Worm (Caenorhabditis elegans) whole organism, L4 larva: ENCODE data around the gene ZK180.8.
A peak's percentile ranks its signal among the peaks of the same experiment; 100 is the strongest.

Experiments used
- D1046.2 ChIP-seq: fragments of 200-800 bp; sonication (Bioruptor generic); IDR thresholded peaks from 2 replicates; pipeline ENCODE4 v1.3.6; 2022; ENCODE audit warnings: missing genetic modification characterization, missing compliant biosample characterization
- F10B5.3 ChIP-seq: sonication (generic microtip); optimal IDR thresholded peaks from 2 replicates; lab custom pipeline; 2016; ENCODE audit warnings: mild to moderate bottlenecking, missing genetic modification characterization, missing compliant biosample characterization
- F26F4.8 ChIP-seq: fragments of 200-800 bp; sonication (Bioruptor generic); conservative IDR thresholded peaks from 2 replicates; pipeline ENCODE4 v1.3.6; 2022; ENCODE audit warnings: missing genetic modification characterization, missing compliant biosample characterization
- T26A8.4 ChIP-seq: fragments of 200-800 bp; sonication (Bioruptor generic); IDR thresholded peaks from 2 replicates; pipeline ENCODE4 v1.3.6; 2022; ENCODE audit warnings: missing genetic modification characterization, missing compliant biosample characterization
- Y105C5A.15 ChIP-seq: fragments of 200-800 bp; sonication (Bioruptor generic); IDR thresholded peaks from 2 replicates; pipeline ENCODE4 v1.3.6; 2022; ENCODE audit warnings: missing genetic modification characterization, missing compliant biosample characterization
- Y48G9A.11 ChIP-seq: fragments of 200-800 bp; sonication (Bioruptor generic); IDR thresholded peaks from 2 replicates; pipeline ENCODE4 v1.3.6; 2022; ENCODE audit warnings: missing genetic modification reagents, missing genetic modification characterization, missing compliant biosample characterization
- ZK337.2 ChIP-seq: fragments of 200-800 bp; sonication (Bioruptor generic); IDR thresholded peaks from 2 replicates; pipeline ENCODE4 v1.3.6; 2022; ENCODE audit warnings: missing genetic modification reagents, missing genetic modification characterization, missing compliant biosample characterization
- aha-1 ChIP-seq: fragments of 150-350 bp; peaks from one replicate; lab custom pipeline; 2014; ENCODE audit warnings: missing biosample characterization, missing genetic modification characterization
- ama-1 ChIP-seq: fragments of 150-350 bp; optimal IDR thresholded peaks from 2 replicates; lab custom pipeline; 2014; ENCODE audit warnings: inconsistent platforms, mixed read lengths
- ceh-20 ChIP-seq: fragments of 200-800 bp; sonication (Bioruptor generic); IDR thresholded peaks from 2 replicates; pipeline ENCODE4 v1.3.6; 2022; ENCODE audit warnings: missing genetic modification reagents, missing genetic modification characterization, missing compliant biosample characterization
- ceh-32 ChIP-seq: sonication (generic microtip); optimal IDR thresholded peaks from 2 replicates; lab custom pipeline; 2016; ENCODE audit warnings: mild to moderate bottlenecking, missing genetic modification characterization, missing compliant biosample characterization; ENCODE audit not compliant: poor library complexity
- ces-1 ChIP-seq: fragments of 150-350 bp; sonication (generic microtip); optimal IDR thresholded peaks from 4 replicates; lab custom pipeline; 2014; ENCODE audit warnings: missing biosample characterization, missing genetic modification reagents, missing genetic modification characterization
- daf-16 ChIP-seq, 3 experiments: sonication (generic microtip); optimal IDR thresholded peaks; 2 replicates each; lab custom pipeline; 2016 to 2017; ENCODE audit warnings: missing genetic modification characterization in 3 of 3, missing genetic modification reagents in 3 of 3, mild to moderate bottlenecking in 2 of 3, missing compliant biosample characterization in 2 of 3, missing biosample characterization in 1 of 3, moderate library complexity in 1 of 3
- daf-8 ChIP-seq: fragments of 200-800 bp; sonication (Bioruptor generic); IDR thresholded peaks from 2 replicates; pipeline ENCODE4 v1.3.6; 2022; ENCODE audit warnings: missing genetic modification characterization, missing compliant biosample characterization
- dmd-6 ChIP-seq: fragments of 200-800 bp; sonication (Bioruptor generic); IDR thresholded peaks from 2 replicates; pipeline ENCODE4 v1.3.6; 2022; ENCODE audit warnings: missing genetic modification reagents, missing genetic modification characterization, missing compliant biosample characterization
- dmd-8 ChIP-seq: fragments of 200-800 bp; sonication (Bioruptor generic); IDR thresholded peaks from 2 replicates; pipeline ENCODE4 v1.3.6; 2022; ENCODE audit warnings: missing genetic modification characterization, missing compliant biosample characterization
- dve-1 ChIP-seq: sonication (generic microtip); optimal IDR thresholded peaks from 2 replicates; lab custom pipeline; 2017; ENCODE audit warnings: antibody characterized with exemption, mild to moderate bottlenecking, missing genetic modification characterization, missing compliant biosample characterization; ENCODE audit not compliant: insufficient read depth
- egl-27 ChIP-seq: sonication (generic microtip); optimal IDR thresholded peaks from 3 replicates; lab custom pipeline; 2017; ENCODE audit warnings: missing biosample characterization, missing genetic modification reagents, missing genetic modification characterization
- hif-1 ChIP-seq, 2 experiments: sonication (generic microtip); optimal IDR thresholded peaks; 2 replicates each; lab custom pipeline; 2016 to 2017; ENCODE audit warnings: missing compliant biosample characterization in 2 of 2, missing genetic modification characterization in 2 of 2, missing genetic modification reagents in 2 of 2, missing genotype in 2 of 2, mild to moderate bottlenecking in 1 of 2
- hlh-11 ChIP-seq: fragments of 200-800 bp; sonication (Bioruptor generic); optimal IDR thresholded peaks from 2 replicates; lab custom pipeline; 2018; ENCODE audit warnings: mild to moderate bottlenecking, missing genetic modification characterization, missing compliant biosample characterization
- hlh-30 ChIP-seq: sonication (generic microtip); optimal IDR thresholded peaks from 2 replicates; lab custom pipeline; 2017; ENCODE audit warnings: antibody characterized with exemption, mild to moderate bottlenecking, missing genetic modification characterization, missing compliant biosample characterization; ENCODE audit not compliant: insufficient read depth
- jun-1 ChIP-seq: fragments of 150-350 bp; optimal IDR thresholded peaks from 2 replicates; lab custom pipeline; 2014; ENCODE audit warnings: missing biosample characterization, missing genetic modification reagents, missing genetic modification characterization
- lin-13 ChIP-seq: fragments of 150-350 bp; optimal IDR thresholded peaks from 2 replicates; lab custom pipeline; 2014; ENCODE audit warnings: missing biosample characterization, missing genetic modification reagents, missing genetic modification characterization
- lsy-2 ChIP-seq, 2 experiments: fragments of 150-350 bp in 1 of 2; sonication (generic microtip) in 1 of 2; optimal IDR thresholded peaks; 2 replicates each; lab custom pipeline; 2014 to 2017; ENCODE audit warnings: missing biosample characterization in 2 of 2, missing genetic modification characterization in 2 of 2
- nhr-102 ChIP-seq: sonication (generic microtip); optimal IDR thresholded peaks from 2 replicates; lab custom pipeline; 2016; ENCODE audit warnings: mild to moderate bottlenecking, missing genetic modification characterization, moderate library complexity, missing compliant biosample characterization
- nhr-11 ChIP-seq: fragments of 150-350 bp; optimal IDR thresholded peaks from 2 replicates; lab custom pipeline; 2014; ENCODE audit warnings: missing biosample characterization, missing genetic modification characterization
- nhr-25 ChIP-seq: sonication (generic microtip); optimal IDR thresholded peaks from 2 replicates; lab custom pipeline; 2017; ENCODE audit warnings: missing genetic modification characterization, mild to moderate bottlenecking, missing compliant biosample characterization, antibody characterized with exemption, moderate library complexity, borderline replicate concordance; ENCODE audit not compliant: insufficient read depth
- nhr-28 ChIP-seq: fragments of 150-350 bp; optimal IDR thresholded peaks from 2 replicates; lab custom pipeline; 2014; ENCODE audit warnings: missing biosample characterization, missing genetic modification characterization
- nhr-48 ChIP-seq: sonication (generic microtip); optimal IDR thresholded peaks from 2 replicates; lab custom pipeline; 2016; ENCODE audit warnings: mild to moderate bottlenecking, missing genetic modification characterization, missing compliant biosample characterization
- nhr-76 ChIP-seq: fragments of 150-350 bp; optimal IDR thresholded peaks from 2 replicates; lab custom pipeline; 2014; ENCODE audit warnings: missing biosample characterization, missing genetic modification characterization
- pha-4 ChIP-seq, 2 experiments: fragments of 150-350 bp in 1 of 2; fragments of 200-800 bp in 1 of 2; sonication (Bioruptor generic) in 1 of 2; IDR thresholded peaks in 1 of 2; optimal IDR thresholded peaks in 1 of 2; 2 replicates each; pipeline versions ENCODE4 v1.3.6 to Lab custom; 2014 to 2022; ENCODE audit warnings: missing genetic modification characterization in 2 of 2, missing genetic modification reagents in 2 of 2, missing biosample characterization in 1 of 2, missing compliant biosample characterization in 1 of 2
- php-3 ChIP-seq: fragments of 200-800 bp; sonication (Bioruptor generic); IDR thresholded peaks from 2 replicates; pipeline ENCODE4 v1.3.6; 2022; ENCODE audit warnings: missing genetic modification reagents, missing genetic modification characterization, missing compliant biosample characterization
- pqm-1 ChIP-seq: sonication (generic microtip); optimal IDR thresholded peaks from 2 replicates; lab custom pipeline; 2017; ENCODE audit warnings: missing biosample characterization, missing genetic modification characterization
- sdz-12 ChIP-seq: fragments of 200-800 bp; sonication (Bioruptor generic); optimal IDR thresholded peaks from 2 replicates; lab custom pipeline; 2018; ENCODE audit warnings: mild to moderate bottlenecking, missing genetic modification characterization, missing compliant biosample characterization
- set-16 ChIP-seq: fragments of 200-800 bp; sonication (Bioruptor generic); IDR thresholded peaks from 2 replicates; pipeline ENCODE4 v1.3.6; 2022; ENCODE audit warnings: missing genetic modification reagents, missing genetic modification characterization, missing compliant biosample characterization
- snpc-1.2 ChIP-seq: fragments of 200-800 bp; sonication (Bioruptor generic); IDR thresholded peaks from 2 replicates; pipeline ENCODE4 v1.3.6; 2022; ENCODE audit warnings: missing genetic modification reagents, missing genetic modification characterization, missing compliant biosample characterization
- tra-1 ChIP-seq: fragments of 200-800 bp; sonication (Bioruptor generic); IDR thresholded peaks from 2 replicates; pipeline ENCODE4 v1.3.6; 2022; ENCODE audit warnings: missing genetic modification reagents, missing genetic modification characterization, missing compliant biosample characterization
- vab-7 ChIP-seq: fragments of 200-800 bp; sonication (Bioruptor generic); IDR thresholded peaks from 2 replicates; pipeline ENCODE4 v1.3.6; 2022; ENCODE audit warnings: missing genetic modification reagents, missing genetic modification characterization, missing compliant biosample characterization
- zip-2 ChIP-seq: fragments of 150-350 bp; optimal IDR thresholded peaks from 2 replicates; lab custom pipeline; 2014; ENCODE audit warnings: missing biosample characterization, missing genetic modification characterization

ZK180.8 gene

DNA sequence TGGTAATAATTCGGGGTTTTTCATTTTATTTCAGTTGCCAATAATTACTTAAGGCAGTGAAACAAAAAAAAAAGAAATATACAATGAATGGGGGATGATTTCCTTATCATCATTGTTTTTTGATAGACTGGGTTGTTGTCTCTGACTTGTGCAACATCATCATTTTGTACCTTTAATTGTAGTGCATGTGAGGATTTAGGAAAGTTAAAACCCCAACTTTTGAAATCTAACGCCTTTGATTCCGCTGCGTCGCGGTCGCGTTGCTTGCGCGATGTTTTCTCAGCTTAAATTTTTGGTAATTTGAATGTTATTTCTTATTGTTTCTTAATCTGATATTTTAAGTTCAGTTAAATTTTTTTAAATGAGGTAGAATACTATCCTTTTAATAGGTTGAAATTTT lies 34.3 kb upstream of the ZK180.8 start, which contains the start of gene ZK185.5:
Gene ZK185.5 (minus strand): TSS at position 101 of the 400 bp plus-strand sequence.
- TF ChIP-seq daf-16 (GFP tag; optimal IDR thresholded peaks at IDR 0.05; lab: Kevin White, UChicago) (no peak), daf-16 (tag; optimal IDR thresholded peaks at IDR 0.05; lab: Kevin White, UChicago) (peak; percentile 4), F10B5.3 (tag; lab: Kevin White, UChicago) (no peak), aha-1 (peak; percentile 37)
- TF ChIP-seq, all 104 proteins: peak for 2

DNA sequence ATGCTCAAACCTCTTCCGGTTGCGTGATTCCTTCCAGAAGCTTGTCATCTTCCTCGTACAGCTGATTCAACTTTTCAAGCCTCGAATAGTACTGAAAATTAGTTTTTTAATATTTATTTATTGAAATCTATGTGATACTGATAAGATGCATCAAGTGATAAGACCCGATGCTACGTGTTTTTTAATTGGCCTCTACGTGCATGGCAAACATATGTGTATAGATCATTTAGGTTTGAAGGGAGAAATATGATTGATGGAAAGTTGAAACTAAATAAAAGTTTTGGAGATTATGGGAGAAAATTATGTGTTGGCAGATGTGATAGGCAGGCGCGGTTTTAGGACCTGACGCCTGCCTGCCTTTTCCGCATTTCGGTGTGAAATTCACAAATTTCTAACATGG lies 32.7 kb upstream of the ZK180.8 start:
- TF ChIP-seq nhr-102 (tag; lab: Kevin White, UChicago) = peak; percentile 2
- peak; percentile 73 for TF ChIP-seq dve-1 (tag; lab: Kevin White, UChicago)
- peak; percentile 91 for TF ChIP-seq dmd-6
- peak; percentile 42 for TF ChIP-seq nhr-48 (tag; lab: Kevin White, UChicago)
- TF ChIP-seq nhr-28 (tag; lab: Kevin White, UChicago) = peak; percentile 24
- no peak for TF ChIP-seq egl-27 (tag; lab: Kevin White, UChicago)
- no peak for TF ChIP-seq F10B5.3 (tag; lab: Kevin White, UChicago)
- no peak for TF ChIP-seq lin-13 (GFP tag; lab: Kevin White, UChicago)
- peak; percentile 6 for TF ChIP-seq hlh-30 (tag; lab: Kevin White, UChicago)
- TF ChIP-seq hlh-11 = peak; percentile 48
- peak; percentile 42; the same call in 1 of the 2 replicates for TF ChIP-seq ceh-20 (GFP tag; lab: Robert Waterston, UW)
- TF ChIP-seq daf-16 (GFP tag; optimal IDR thresholded peaks at IDR 0.05; lab: Kevin White, UChicago) = no peak
- TF ChIP-seq daf-16 (tag; optimal IDR thresholded peaks at IDR 0.05; lab: Kevin White, UChicago) = peak; percentile 75
- peak; percentile 74 for TF ChIP-seq pqm-1 (tag; lab: Kevin White, UChicago)
- TF ChIP-seq nhr-76 (tag; lab: Kevin White, UChicago) = no peak
- peak; percentile 76 for TF ChIP-seq php-3 (GFP tag; lab: Robert Waterston, UW)

DNA sequence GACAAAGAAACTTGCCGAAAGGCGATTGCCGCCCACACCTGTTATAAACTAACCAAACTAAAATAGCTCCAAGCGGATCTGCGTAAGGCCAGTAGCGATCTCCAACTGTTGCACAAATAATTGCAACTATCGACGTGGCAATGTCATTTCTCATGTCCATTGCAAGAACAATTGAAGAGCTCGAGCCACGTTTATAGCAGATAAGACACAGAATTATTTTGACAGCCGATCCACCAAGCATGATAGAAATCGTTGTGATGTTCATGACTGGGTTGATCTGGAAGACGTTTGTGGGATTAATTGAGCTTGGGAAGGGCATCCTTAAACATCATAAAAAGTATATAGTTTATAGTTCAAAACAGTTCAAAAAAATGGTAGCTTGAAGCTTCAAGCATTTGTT lies 31.4 kb upstream of the ZK180.8 start:
- TF ChIP-seq aha-1 (peak; percentile 96), zip-2 (tag; lab: Kevin White, UChicago) (no peak)

ce11 chrIV:4541195-4541594 lies 29.7 kb upstream of the ZK180.8 start:
- no peak for TF ChIP-seq hlh-30 (tag; lab: Kevin White, UChicago)
- no peak for TF ChIP-seq daf-8 (GFP tag; lab: Robert Waterston, UW)
- TF ChIP-seq ces-1 (GFP tag; lab: Kevin White, UChicago) = no peak
- peak; percentile 96 for TF ChIP-seq aha-1
- TF ChIP-seq vab-7 = no peak

DNA sequence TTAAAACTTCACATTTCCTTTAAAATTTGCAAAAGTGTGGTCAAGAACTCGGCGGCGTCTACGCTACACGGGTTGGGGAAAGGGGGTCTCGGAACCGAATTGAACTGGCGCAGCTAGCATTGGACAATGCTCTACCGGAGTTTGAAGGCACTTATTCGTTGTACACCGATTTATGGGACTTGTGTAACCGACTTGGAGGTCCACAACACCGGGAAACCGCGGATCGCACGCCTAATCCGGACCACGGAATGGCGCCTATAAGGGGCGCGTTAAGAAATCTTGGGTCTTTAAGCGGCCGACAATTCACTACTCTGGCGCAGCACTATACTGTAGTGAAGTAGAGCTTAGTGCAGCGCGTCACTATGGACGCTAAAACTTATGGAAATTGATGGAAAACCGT lies 27.1 kb upstream of the ZK180.8 start:
- TF ChIP-seq F26F4.8 (GFP tag; lab: Robert Waterston, UW) = no peak
- TF ChIP-seq nhr-11 (tag; lab: Kevin White, UChicago) = no peak
- 0 out of 2 replicates have a peak, but pooled peaks have one; percentile 38 for TF ChIP-seq Y48G9A.11 (GFP tag; lab: Robert Waterston, UW)
- no peak for TF ChIP-seq ama-1 (lab: Kevin White, UChicago)
- no peak for TF ChIP-seq daf-8 (GFP tag; lab: Robert Waterston, UW)
- TF ChIP-seq tra-1 = no peak
- TF ChIP-seq ZK337.2 (GFP tag; lab: Robert Waterston, UW) = no peak
- no peak for TF ChIP-seq nhr-28 (tag; lab: Kevin White, UChicago)
- TF ChIP-seq hlh-30 (tag; lab: Kevin White, UChicago) = no peak
- TF ChIP-seq nhr-25 (tag; lab: Kevin White, UChicago) = no peak
- TF ChIP-seq ceh-20 (GFP tag; lab: Robert Waterston, UW) = no peak
- TF ChIP-seq dmd-8 (GFP tag; lab: Robert Waterston, UW) = 0 out of 2 replicates have a peak, but pooled peaks have one; percentile 9
- TF ChIP-seq sdz-12 (GFP tag; lab: Kevin White, UChicago) = no peak
- 0 out of 2 replicates have a peak, but pooled peaks have one; percentile 31 for TF ChIP-seq pha-4 (GFP tag; IDR thresholded peaks at IDR 0.05; lab: Robert Waterston, UW)
- TF ChIP-seq pha-4 (tag; optimal IDR thresholded peaks at IDR 0.05; lab: Kevin White, UChicago) = no peak
- TF ChIP-seq D1046.2 = 0 out of 2 replicates have a peak, but pooled peaks have one; percentile 44
- no peak for TF ChIP-seq hif-1 (tag; optimal IDR thresholded peaks at IDR 0.05; lab: Kevin White, UChicago)
- no peak for TF ChIP-seq nhr-48 (tag; lab: Kevin White, UChicago)
- TF ChIP-seq snpc-1.2 (GFP tag; lab: Robert Waterston, UW) = peak; percentile 84
- no peak for TF ChIP-seq T26A8.4
- no peak for TF ChIP-seq ceh-32 (tag; lab: Kevin White, UChicago)
- TF ChIP-seq php-3 (GFP tag; lab: Robert Waterston, UW) = no peak
- no peak for TF ChIP-seq lsy-2 (tag; optimal IDR thresholded peaks at IDR 0.05; lab: Kevin White, UChicago)
- no peak for TF ChIP-seq jun-1 (tag; lab: Kevin White, UChicago)
- 0 out of 2 replicates have a peak, but pooled peaks have one; percentile 8 for TF ChIP-seq set-16 (GFP tag; lab: Robert Waterston, UW)
- no peak for TF ChIP-seq Y105C5A.15 (GFP tag; lab: Robert Waterston, UW)
